Worm (Caenorhabditis elegans) whole organism, L1 larva: ENCODE data around the gene calf-1.

ENCODE experiments used
- C04F5.9 ChIP-seq: sonication (generic microtip); optimal IDR thresholded peaks from 2 replicates; lab custom pipeline; 2016; ENCODE audit warnings: missing genetic modification characterization, missing compliant biosample characterization
- C34B4.2 ChIP-seq: sonication (generic microtip); optimal IDR thresholded peaks from 2 replicates; lab custom pipeline; 2017; ENCODE audit warnings: mild to moderate bottlenecking, missing genetic modification characterization, missing compliant biosample characterization
- Y116A8C.19 ChIP-seq: sonication (generic microtip); optimal IDR thresholded peaks from 2 replicates; lab custom pipeline; 2016; ENCODE audit warnings: missing compliant biosample characterization, missing genetic modification characterization, borderline replicate concordance
- aha-1 ChIP-seq: fragments of 150-350 bp; optimal IDR thresholded peaks from 2 replicates; lab custom pipeline; 2014; ENCODE audit warnings: missing biosample characterization, missing genetic modification characterization
- alr-1 ChIP-seq: fragments of 200-800 bp; sonication (Bioruptor generic); optimal IDR thresholded peaks from 2 replicates; lab custom pipeline; 2018; ENCODE audit warnings: borderline replicate concordance, mild to moderate bottlenecking, missing genetic modification characterization, missing compliant biosample characterization
- blmp-1 ChIP-seq: fragments of 150-350 bp; optimal IDR thresholded peaks from 2 replicates; lab custom pipeline; 2014; ENCODE audit warnings: missing biosample characterization, missing genetic modification characterization
- ceh-8 ChIP-seq: fragments of 200-800 bp; sonication (Bioruptor generic); optimal IDR thresholded peaks from 2 replicates; lab custom pipeline; 2018; ENCODE audit warnings: mild to moderate bottlenecking, missing genetic modification characterization, moderate library complexity, missing compliant biosample characterization
- ceh-82 ChIP-seq, 3 experiments: fragments of 150-350 bp in 1 of 3; sonication (generic microtip) in 2 of 3; optimal IDR thresholded peaks; 2 replicates each; lab custom pipeline; 2014 to 2017; ENCODE audit warnings: missing biosample characterization in 3 of 3, missing genetic modification characterization in 3 of 3
- ceh-90 ChIP-seq: sonication (generic microtip); optimal IDR thresholded peaks from 2 replicates; lab custom pipeline; 2016; ENCODE audit warnings: missing genetic modification characterization, missing compliant biosample characterization
- ces-1 ChIP-seq: fragments of 150-350 bp; optimal IDR thresholded peaks from 2 replicates; lab custom pipeline; 2014; ENCODE audit warnings: missing biosample characterization, missing genetic modification reagents, missing genetic modification characterization
- efl-3 ChIP-seq: fragments of 200-800 bp; sonication (Bioruptor generic); optimal IDR thresholded peaks from 2 replicates; lab custom pipeline; 2018; ENCODE audit warnings: mild to moderate bottlenecking, missing genetic modification characterization, missing compliant biosample characterization
- egl-13 ChIP-seq: sonication (generic microtip); optimal IDR thresholded peaks from 2 replicates; lab custom pipeline; 2016; ENCODE audit warnings: missing genotype, missing genetic modification reagents, missing genetic modification characterization, missing compliant biosample characterization
- egl-27 ChIP-seq, 2 experiments: fragments of 150-350 bp in 1 of 2; sonication (generic microtip); optimal IDR thresholded peaks; 3 replicates each; lab custom pipeline; 2017 to 2018; ENCODE audit warnings: missing biosample characterization in 2 of 2, missing genetic modification characterization in 2 of 2, missing genetic modification reagents in 2 of 2
- fkh-10 ChIP-seq: sonication (generic microtip); optimal IDR thresholded peaks from 2 replicates; lab custom pipeline; 2017; ENCODE audit warnings: missing biosample characterization, missing genetic modification reagents, missing genetic modification characterization
- fkh-8 ChIP-seq: sonication (generic microtip); optimal IDR thresholded peaks from 2 replicates; lab custom pipeline; 2016; ENCODE audit warnings: mild to moderate bottlenecking, missing genetic modification characterization, missing compliant biosample characterization
- grh-1 ChIP-seq: fragments of 200-800 bp; sonication (Bioruptor generic); IDR thresholded peaks from 2 replicates; pipeline ENCODE4 v1.3.6; 2022; ENCODE audit warnings: missing genetic modification reagents, missing genetic modification characterization, missing compliant biosample characterization
- hpl-2 ChIP-seq: fragments of 150-350 bp; optimal IDR thresholded peaks from 2 replicates; lab custom pipeline; 2014; ENCODE audit warnings: missing biosample characterization, missing genetic modification reagents, missing genetic modification characterization
- irx-1 ChIP-seq: sonication (generic microtip); optimal IDR thresholded peaks from 2 replicates; lab custom pipeline; 2016; ENCODE audit warnings: missing genetic modification characterization, missing compliant biosample characterization
- lin-35 ChIP-seq, 2 experiments: fragments of 150-350 bp; optimal IDR thresholded peaks; 2 replicates each; lab custom pipeline; 2014; ENCODE audit warnings: missing biosample characterization in 2 of 2, missing genetic modification characterization in 2 of 2, missing genetic modification reagents in 2 of 2
- lin-39 ChIP-seq: fragments of 150-350 bp; optimal IDR thresholded peaks from 2 replicates; lab custom pipeline; 2014; ENCODE audit warnings: missing biosample characterization, missing genetic modification reagents, missing genetic modification characterization
- lsy-2 ChIP-seq, 2 experiments: fragments of 150-350 bp; optimal IDR thresholded peaks; 2 replicates each; lab custom pipeline; 2014; ENCODE audit warnings: missing biosample characterization in 2 of 2, missing genetic modification characterization in 2 of 2
- mab-9 ChIP-seq: fragments of 200-800 bp; sonication (Bioruptor generic); IDR thresholded peaks from 2 replicates; pipeline ENCODE4 v1.3.6; 2022; ENCODE audit warnings: missing genetic modification reagents, missing genetic modification characterization, missing compliant biosample characterization
- mep-1 ChIP-seq: fragments of 150-350 bp; optimal IDR thresholded peaks from 2 replicates; lab custom pipeline; 2014; ENCODE audit warnings: missing biosample characterization, missing genetic modification characterization
- nhr-19 ChIP-seq: fragments of 200-800 bp; sonication (Bioruptor generic); conservative IDR thresholded peaks from 2 replicates; pipeline ENCODE4 v1.3.6; 2022; ENCODE audit warnings: missing genetic modification characterization, missing compliant biosample characterization
- nhr-20 ChIP-seq: sonication (generic microtip); optimal IDR thresholded peaks from 2 replicates; lab custom pipeline; 2016; ENCODE audit warnings: mild to moderate bottlenecking, missing genetic modification characterization, missing compliant biosample characterization
- nhr-47 ChIP-seq: sonication (generic microtip); optimal IDR thresholded peaks from 2 replicates; lab custom pipeline; 2016; ENCODE audit warnings: mild to moderate bottlenecking, missing genetic modification characterization, moderate library complexity, missing compliant biosample characterization
- nhr-77 ChIP-seq: fragments of 150-350 bp; optimal IDR thresholded peaks from 2 replicates; lab custom pipeline; 2014; ENCODE audit warnings: missing biosample characterization, missing genetic modification characterization
- nhr-84 ChIP-seq: sonication (generic microtip); optimal IDR thresholded peaks from 2 replicates; lab custom pipeline; 2017; ENCODE audit warnings: missing biosample characterization, missing genetic modification characterization
- nhr-85 ChIP-seq: sonication (generic microtip); peaks from one replicate; lab custom pipeline; 2016; ENCODE audit warnings: missing genetic modification characterization, inconsistent platforms, missing compliant biosample characterization
- pag-3 ChIP-seq: sonication (generic microtip); optimal IDR thresholded peaks from 2 replicates; lab custom pipeline; 2017; ENCODE audit warnings: missing genetic modification characterization, mild to moderate bottlenecking, missing compliant biosample characterization, antibody characterized with exemption, borderline replicate concordance; ENCODE audit not compliant: insufficient read depth
- pax-3 ChIP-seq: fragments of 200-800 bp; sonication (Bioruptor generic); optimal IDR thresholded peaks from 2 replicates; lab custom pipeline; 2018; ENCODE audit warnings: mild to moderate bottlenecking, missing genetic modification characterization, moderate library complexity, missing compliant biosample characterization
- rnt-1 ChIP-seq: sonication (generic microtip); optimal IDR thresholded peaks from 2 replicates; lab custom pipeline; 2016; ENCODE audit warnings: mild to moderate bottlenecking, missing genetic modification characterization, moderate library complexity, missing compliant biosample characterization
- skn-1 ChIP-seq: fragments of 150-350 bp; optimal IDR thresholded peaks from 2 replicates; lab custom pipeline; 2014; ENCODE audit warnings: missing biosample characterization, missing genetic modification characterization
- sox-4 ChIP-seq: sonication (generic microtip); optimal IDR thresholded peaks from 2 replicates; lab custom pipeline; 2016; ENCODE audit warnings: missing genetic modification characterization, missing compliant biosample characterization
- sptf-1 ChIP-seq: fragments of 150-350 bp; optimal IDR thresholded peaks from 2 replicates; lab custom pipeline; 2014; ENCODE audit warnings: missing biosample characterization, missing genetic modification characterization
- tbx-2 ChIP-seq: sonication (generic microtip); optimal IDR thresholded peaks from 2 replicates; lab custom pipeline; 2016; ENCODE audit warnings: missing genetic modification characterization, missing compliant biosample characterization
- tlp-1 ChIP-seq: fragments of 150-350 bp; optimal IDR thresholded peaks from 2 replicates; lab custom pipeline; 2014; ENCODE audit warnings: missing biosample characterization, missing genetic modification characterization
- unc-130 ChIP-seq: fragments of 150-350 bp; optimal IDR thresholded peaks from 2 replicates; lab custom pipeline; 2017; ENCODE audit warnings: missing biosample characterization, missing genetic modification characterization, inconsistent platforms
- unc-62 ChIP-seq: fragments of 150-350 bp; optimal IDR thresholded peaks from 2 replicates; lab custom pipeline; 2014; ENCODE audit warnings: missing biosample characterization, missing genetic modification reagents, missing genetic modification characterization
- vab-15 ChIP-seq: sonication (generic microtip); optimal IDR thresholded peaks from 2 replicates; lab custom pipeline; 2017; ENCODE audit warnings: missing genotype, mild to moderate bottlenecking, missing genetic modification characterization, missing compliant biosample characterization
- zag-1 ChIP-seq: fragments of 150-350 bp; optimal IDR thresholded peaks from 2 replicates; lab custom pipeline; 2014; ENCODE audit warnings: missing biosample characterization, missing genetic modification characterization
- zip-4 ChIP-seq: fragments of 200-800 bp; sonication (Bioruptor generic); optimal IDR thresholded peaks from 2 replicates; lab custom pipeline; 2018; ENCODE audit warnings: mild to moderate bottlenecking, missing genetic modification characterization, moderate library complexity, missing compliant biosample characterization
- ztf-4 ChIP-seq: fragments of 150-350 bp; optimal IDR thresholded peaks from 2 replicates; lab custom pipeline; 2014; ENCODE audit warnings: missing biosample characterization, missing genetic modification characterization

calf-1 gene

DNA sequence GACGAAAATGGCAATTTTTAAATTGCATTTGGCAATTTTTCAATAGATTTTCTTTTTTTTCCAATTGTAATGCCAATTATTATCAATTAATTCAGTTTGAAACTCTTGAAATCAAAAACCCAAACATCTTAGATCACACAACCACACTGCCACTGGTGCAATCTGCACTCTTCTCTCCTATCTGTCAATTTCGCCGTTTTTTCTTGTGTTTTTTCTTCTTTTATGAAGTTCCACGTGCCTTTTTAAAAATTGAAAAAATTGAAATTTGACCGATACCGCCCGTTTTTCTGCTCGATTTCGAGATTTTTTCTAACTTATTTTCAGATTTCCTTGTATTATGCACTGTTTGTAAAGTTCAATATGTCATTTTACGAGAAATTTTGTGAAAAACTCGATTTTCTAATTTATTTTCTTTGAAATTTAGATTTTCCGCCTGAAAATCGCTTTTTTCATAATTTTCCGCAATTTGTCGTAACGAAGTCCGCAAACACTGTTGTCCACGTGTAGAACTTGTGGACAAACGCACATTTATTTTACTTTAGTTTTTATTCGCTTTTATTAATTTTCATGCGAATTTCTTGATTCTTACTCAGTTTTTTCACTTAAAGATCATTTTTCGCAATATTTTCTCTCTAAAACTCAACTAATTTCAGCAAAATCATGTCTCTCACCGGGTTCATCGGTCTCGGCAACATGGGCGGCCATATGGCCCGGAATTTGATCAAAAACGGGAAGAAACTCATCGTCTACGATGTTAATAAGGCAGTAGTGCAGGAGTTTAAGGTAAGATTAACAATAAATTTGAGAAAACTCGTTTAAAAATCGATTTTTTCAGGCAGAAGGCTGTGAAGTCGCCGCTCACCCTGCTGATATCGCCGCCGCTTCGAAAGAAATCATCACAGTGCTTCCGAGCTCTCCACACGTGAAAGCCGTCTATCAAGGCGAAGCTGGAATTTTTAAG lies 14.7 kb upstream of the calf-1 start, which contains the start of gene B0250.5 (continued):
- TF ChIP-seq nhr-20 (tag; lab: Kevin White, UChicago) = peak; percentile 56

- TF ChIP-seq egl-13 (tag; lab: Kevin White, UChicago) (no peak), nhr-19 (no peak), nhr-85 (tag; lab: Kevin White, UChicago) (peak; percentile 19), nhr-77 (tag; lab: Kevin White, UChicago) (no peak)
Measured at ce11 chrV:20492385-20492784, 13.5 kb upstream of the calf-1 start, which contains the start of gene srbc-79. srbc-79 (minus strand) TSS chrV:20492485.

- TF ChIP-seq grh-1 (GFP tag; lab: Robert Waterston, UW) = no peak
- no peak for TF ChIP-seq lsy-2 (tag; optimal IDR thresholded peaks at IDR 0.05; lab: Kevin White, UChicago)
- TF ChIP-seq mab-9 (GFP tag; lab: Robert Waterston, UW) = no peak
Measured at ce11 chrV:20489102-20489501, 10.2 kb upstream of the calf-1 start, which contains the start of gene srbc-78. srbc-78 (minus strand) TSS chrV:20489202.

DNA sequence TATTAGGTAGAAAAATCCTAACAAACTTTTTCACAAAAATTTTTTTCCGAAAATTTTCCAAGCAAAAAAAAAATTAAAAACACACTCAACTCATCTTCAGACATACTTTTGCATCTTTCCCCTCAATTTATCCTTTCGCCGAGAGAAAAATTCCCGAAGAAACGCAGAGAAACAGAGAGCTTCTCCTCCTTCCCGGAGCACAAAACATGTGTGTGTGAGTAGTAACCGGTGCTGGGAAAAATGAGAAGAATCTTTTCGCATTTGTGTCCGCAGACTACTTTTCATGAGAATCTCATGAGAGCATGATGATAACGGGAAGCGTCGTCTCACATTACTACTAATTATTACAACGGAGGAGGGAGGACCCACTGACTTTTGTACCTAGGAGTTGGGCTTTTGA lies 7.7 kb upstream of the calf-1 start:
- TF ChIP-seq mep-1 (tag; lab: Kevin White, UChicago) (peak; percentile 41), skn-1 (tag; lab: Kevin White, UChicago) (no peak), sox-4 (tag; lab: Kevin White, UChicago) (no peak), Y116A8C.19 (tag; lab: Kevin White, UChicago) (no peak), nhr-47 (peak; percentile 5), zip-4 (GFP tag; lab: Kevin White, UChicago) (no peak), efl-3 (GFP tag; lab: Kevin White, UChicago) (no peak), alr-1 (tag; lab: Kevin White, UChicago) (no peak), nhr-85 (tag; lab: Kevin White, UChicago) (no peak), unc-62 (no peak), irx-1 (tag; lab: Kevin White, UChicago) (no peak), tlp-1 (tag; lab: Kevin White, UChicago) (no peak), tbx-2 (tag; lab: Kevin White, UChicago) (no peak), rnt-1 (tag; lab: Kevin White, UChicago) (peak; percentile 73), hpl-2 (GFP tag; lab: Kevin White, UChicago) (no peak), nhr-77 (tag; lab: Kevin White, UChicago) (no peak), fkh-10 (no peak), C04F5.9 (tag; lab: Kevin White, UChicago) (no peak), nhr-19 (no peak; the same call in 1 of the 2 replicates), ceh-8 (GFP tag; lab: Kevin White, UChicago) (no peak), mab-9 (GFP tag; lab: Robert Waterston, UW) (no peak), blmp-1 (tag; lab: Kevin White, UChicago) (no peak), unc-130 (no peak), pag-3 (tag; lab: Kevin White, UChicago) (no peak), lsy-2 (tag; optimal IDR thresholded peaks at IDR 0.05; lab: Kevin White, UChicago) (peak in 1 of 2 experiments; percentile 36), C34B4.2 (tag; lab: Kevin White, UChicago) (no peak), fkh-8 (tag; lab: Kevin White, UChicago) (no peak), lin-39 (tag; lab: Kevin White, UChicago) (no peak), egl-27 (tag; optimal IDR thresholded peaks at IDR 0.05; lab: Kevin White, UChicago) (no peak), vab-15 (tag; lab: Kevin White, UChicago) (no peak), sptf-1 (tag; lab: Kevin White, UChicago) (no peak), pax-3 (tag; lab: Kevin White, UChicago) (no peak), lin-35 (GFP tag; optimal IDR thresholded peaks at IDR 0.05; lab: Kevin White, UChicago) (no peak), nhr-84 (tag; lab: Kevin White, UChicago) (no peak), aha-1 (tag; lab: Kevin White, UChicago) (no peak), zag-1 (tag; lab: Kevin White, UChicago) (no peak), ces-1 (GFP tag; lab: Kevin White, UChicago) (no peak), ceh-82 (tag; optimal IDR thresholded peaks at IDR 0.05; lab: Kevin White, UChicago) (no peak), ceh-90 (no peak), grh-1 (GFP tag; lab: Robert Waterston, UW) (no peak), ztf-4 (tag; lab: Kevin White, UChicago) (no peak)
